Fruit fly (Drosophila melanogaster): Measurements from ENCODE around the gene bam.

Gene bam

DNA sequence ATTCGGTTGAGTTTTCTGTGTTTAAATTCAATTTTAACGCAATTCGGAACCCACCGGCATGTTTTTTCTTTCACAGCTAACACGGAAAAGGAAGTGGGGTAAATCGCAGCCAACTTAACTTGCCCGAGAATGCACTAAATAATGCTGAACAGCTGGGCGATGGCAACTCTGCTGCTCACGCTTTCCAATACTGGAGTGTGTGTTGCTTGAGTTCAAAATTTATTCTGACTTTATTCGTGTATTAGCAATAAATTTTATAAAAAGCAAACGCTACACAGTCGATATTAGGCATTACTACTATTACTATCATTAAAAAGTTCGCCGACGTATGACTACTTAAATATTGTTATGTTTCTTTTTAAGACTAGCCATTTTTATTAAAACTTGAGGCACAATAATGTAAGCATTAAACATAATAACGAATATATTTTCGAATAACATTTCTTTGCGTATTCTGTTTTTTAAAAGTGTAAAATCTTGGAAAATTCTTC, 2.5 kb upstream of the bam start, which contains the start of the genes RpS27 and Nup37 (continued):
- TF ChIP-seq chm (GFP tag; IDR thresholded peaks at IDR 0.05) (peak; percentile 99), sc (optimal IDR thresholded peaks at IDR 0.05) (no peak), sc (GFP tag; optimal IDR thresholded peaks at IDR 0.05) (peak; percentile 97), CG12659 (GFP tag; optimal IDR thresholded peaks at IDR 0.05) (peak; percentile 99), sob (GFP tag; IDR thresholded peaks at IDR 0.05) (peak; percentile 99), trem (tag; optimal IDR thresholded peaks at IDR 0.05) (peak; percentile 94), CG1792 (GFP tag; optimal IDR thresholded peaks at IDR 0.05) (peak; percentile 98), CG11398 (GFP tag; optimal IDR thresholded peaks at IDR 0.05) (peak; percentile 99), ind (GFP tag; optimal IDR thresholded peaks at IDR 0.05) (peak; percentile 96), CG13624 (GFP tag; optimal IDR thresholded peaks at IDR 0.05) (peak; percentile 99), dysf (GFP tag; IDR thresholded peaks at IDR 0.05) (peak; percentile 96), CG8290 (GFP tag; optimal IDR thresholded peaks at IDR 0.05) (peak; percentile 98), CG8290 (tag; optimal IDR thresholded peaks at IDR 0.05) (peak; percentile 97 to 100), CG10147 (GFP tag; optimal IDR thresholded peaks at IDR 0.05) (peak; percentile 95), zf30C (GFP tag; optimal IDR thresholded peaks at IDR 0.05) (peak; percentile 61), Fer3 (tag; optimal IDR thresholded peaks at IDR 0.05) (peak; percentile 98), CG8089 (GFP tag; optimal IDR thresholded peaks at IDR 0.05) (peak; percentile 99), CG3065 (GFP tag; optimal IDR thresholded peaks at IDR 0.05) (peak; percentile 98), CG6791 (GFP tag; IDR thresholded peaks at IDR 0.05; ENCODE audit: partially characterized antibody) (peak; percentile 32; the same call in 1 of the 3 replicates), repo (GFP tag; optimal IDR thresholded peaks at IDR 0.05) (peak; percentile 98), CG3726 (GFP tag; IDR thresholded peaks at IDR 0.05) (peak; percentile 95), CG30403 (GFP tag; optimal IDR thresholded peaks at IDR 0.05) (peak; percentile 96), CG6272 (GFP tag; IDR thresholded peaks at IDR 0.05) (peak; percentile 91), CG10431 (GFP tag; optimal IDR thresholded peaks at IDR 0.05) (peak; percentile 98), gce (GFP tag; IDR thresholded peaks at IDR 0.05) (peak; percentile 98), cwo (GFP tag; optimal IDR thresholded peaks at IDR 0.05) (peak; percentile 91), CG10654 (GFP tag; optimal IDR thresholded peaks at IDR 0.05) (peak; percentile 99), Nf-YB (GFP tag; optimal IDR thresholded peaks at IDR 0.05) (peak; percentile 84), Asciz (GFP tag; optimal IDR thresholded peaks at IDR 0.05) (peak; percentile 98), unc-4 (GFP tag; IDR thresholded peaks at IDR 0.05; ENCODE audit: partially characterized antibody) (0 out of 2 replicates have a peak, but pooled peaks have one; percentile 21), Taf1 (GFP tag; IDR thresholded peaks at IDR 0.05) (peak; percentile 81; the same call in 1 of the 2 replicates), jigr1 (GFP tag; IDR thresholded peaks at IDR 0.05) (peak; percentile 72; the same call in 1 of the 3 replicates), pita (GFP tag; optimal IDR thresholded peaks at IDR 0.05) (no peak), CG5245 (GFP tag; optimal IDR thresholded peaks at IDR 0.05) (peak; percentile 98), CG4282 (GFP tag; optimal IDR thresholded peaks at IDR 0.05) (peak; percentile 97), CG4820 (GFP tag; optimal IDR thresholded peaks at IDR 0.05) (peak; percentile 97), kah (GFP tag; optimal IDR thresholded peaks at IDR 0.05) (peak; percentile 94), E2f2 (GFP tag; IDR thresholded peaks at IDR 0.05) (peak; percentile 85), lab (GFP tag; optimal IDR thresholded peaks at IDR 0.05) (peak; percentile 99), sima (GFP tag; optimal IDR thresholded peaks at IDR 0.05) (peak; percentile 97), CG15601 (tag; optimal IDR thresholded peaks at IDR 0.05) (peak; percentile 94), CG9437 (GFP tag; optimal IDR thresholded peaks at IDR 0.05) (peak; percentile 94), sisA (GFP tag; IDR thresholded peaks at IDR 0.05) (peak; percentile 95), Hr78 (GFP tag; optimal IDR thresholded peaks at IDR 0.05) (no peak), HLH54F (GFP tag; optimal IDR thresholded peaks at IDR 0.05) (peak; percentile 98), Opbp (GFP tag; IDR thresholded peaks at IDR 0.05; ENCODE audit: partially characterized antibody) (peak; percentile 100), scrt (GFP tag; optimal IDR thresholded peaks at IDR 0.05) (peak; percentile 96), CG10979 (tag; optimal IDR thresholded peaks at IDR 0.05) (peak; percentile 86), CG2199 (GFP tag; IDR thresholded peaks at IDR 0.05) (peak; percentile 96), CG17829 (tag; optimal IDR thresholded peaks at IDR 0.05) (peak; percentile 94), tin (GFP tag; optimal IDR thresholded peaks at IDR 0.05) (peak; percentile 98)
